Fruit fly (Drosophila melanogaster) whole organism, embryonic: ENCODE results near the gene CheB74a.

ENCODE experiments used
- BtbVII ChIP-seq: fragments of 200-800 bp; sonication (Bioruptor generic); optimal IDR thresholded peaks from 3 replicates; lab custom pipeline; 2017; ENCODE audit warnings: missing biosample characterization, mild to moderate bottlenecking, missing genetic modification characterization
- CG10462 ChIP-seq: fragments of 200-800 bp; sonication (Bioruptor generic); optimal IDR thresholded peaks from 2 replicates; lab custom pipeline; 2016; ENCODE audit warnings: missing biosample characterization, missing genetic modification characterization
- CG10543 ChIP-seq: fragments of 200-800 bp; sonication (Bioruptor generic); optimal IDR thresholded peaks from 3 replicates; lab custom pipeline; 2017; ENCODE audit warnings: missing biosample characterization, mild to moderate bottlenecking, missing genetic modification characterization, moderate library complexity
- CG11093 ChIP-seq: fragments of 200-800 bp; sonication (Bioruptor generic); IDR thresholded peaks from 3 replicates; pipeline ENCODE4 v1.3.6; 2022; ENCODE audit warnings: missing biosample characterization, missing genetic modification characterization
- CG13123 ChIP-seq: fragments of 200-800 bp; sonication (Bioruptor generic); optimal IDR thresholded peaks from 2 replicates; lab custom pipeline; 2016; ENCODE audit warnings: missing biosample characterization, missing genetic modification characterization
- CG18599 ChIP-seq: fragments of 200-800 bp; sonication (Bioruptor generic); optimal IDR thresholded peaks from 3 replicates; lab custom pipeline; 2017; ENCODE audit warnings: missing biosample characterization, missing genetic modification characterization, mild to moderate bottlenecking, moderate library complexity, missing genetic modification reagents
- CG30403 ChIP-seq: fragments of 200-800 bp; sonication (Bioruptor generic); optimal IDR thresholded peaks from 3 replicates; lab custom pipeline; 2016; ENCODE audit warnings: missing biosample characterization, missing genetic modification characterization
- CG34376 ChIP-seq: fragments of 200-800 bp; sonication (Bioruptor generic); optimal IDR thresholded peaks from 2 replicates; lab custom pipeline; 2018; ENCODE audit warnings: missing biosample characterization, mild to moderate bottlenecking, missing genetic modification characterization
- CG5180 ChIP-seq: fragments of 200-800 bp; sonication (Bioruptor generic); optimal IDR thresholded peaks from 3 replicates; lab custom pipeline; 2017; ENCODE audit warnings: missing biosample characterization, missing genetic modification characterization, mild to moderate bottlenecking, moderate library complexity, missing genetic modification reagents
- CG6175 ChIP-seq: fragments of 200-800 bp; sonication (Bioruptor generic); IDR thresholded peaks from 3 replicates; pipeline ENCODE4 v1.3.6; 2022; ENCODE audit warnings: missing biosample characterization, missing genetic modification characterization
- CG6689 ChIP-seq: fragments of 200-800 bp; sonication (Bioruptor generic); IDR thresholded peaks from 2 replicates; pipeline ENCODE4 v1.3.6; 2022; ENCODE audit warnings: missing biosample characterization, missing genetic modification characterization
- CG7357 ChIP-seq: fragments of 200-800 bp; sonication (Bioruptor generic); IDR thresholded peaks from 3 replicates; pipeline ENCODE4 v1.3.6; 2022; ENCODE audit warnings: missing biosample characterization, missing genetic modification characterization
- CG7987 ChIP-seq: fragments of 200-800 bp; sonication (Bioruptor generic); optimal IDR thresholded peaks from 2 replicates; lab custom pipeline; 2018; ENCODE audit warnings: missing biosample characterization, mild to moderate bottlenecking, missing genetic modification characterization, moderate library complexity
- Ets97D ChIP-seq: fragments of 200-800 bp; sonication (Bioruptor generic); optimal IDR thresholded peaks from 3 replicates; lab custom pipeline; 2016; ENCODE audit warnings: missing biosample characterization, missing genetic modification characterization
- GATAe ChIP-seq: fragments of 200-800 bp; sonication (Bioruptor generic); conservative IDR thresholded peaks from 2 replicates; pipeline ENCODE4 v1.3.6; 2022; ENCODE audit warnings: missing biosample characterization, missing genetic modification characterization
- Gug ChIP-seq: fragments of 200-800 bp; sonication (Bioruptor generic); IDR thresholded peaks from 4 replicates; pipeline ENCODE4 v1.3.6; 2022; ENCODE audit warnings: missing biosample characterization, missing genetic modification characterization
- Hey ChIP-seq: fragments of 200-800 bp; sonication (Bioruptor generic); optimal IDR thresholded peaks from 3 replicates; lab custom pipeline; 2018; ENCODE audit warnings: missing biosample characterization, mild to moderate bottlenecking, missing genetic modification characterization
- HmgZ ChIP-seq: fragments of 200-800 bp; sonication (Bioruptor generic); optimal IDR thresholded peaks from 2 replicates; lab custom pipeline; 2018; ENCODE audit warnings: missing biosample characterization, mild to moderate bottlenecking, missing genetic modification characterization
- Hmr ChIP-seq: fragments of 200-800 bp; sonication (Bioruptor generic); optimal IDR thresholded peaks from 3 replicates; lab custom pipeline; 2017; ENCODE audit warnings: mild to moderate bottlenecking, missing biosample characterization, missing genetic modification reagents, missing genetic modification characterization
- Jarid2 ChIP-seq: fragments of 200-800 bp; sonication (Bioruptor generic); optimal IDR thresholded peaks from 3 replicates; lab custom pipeline; 2017; ENCODE audit warnings: mild to moderate bottlenecking, missing biosample characterization, missing genetic modification reagents, missing genetic modification characterization
- Mad ChIP-seq: fragments of 200-800 bp; sonication (Bioruptor generic); optimal IDR thresholded peaks from 2 replicates; lab custom pipeline; 2016; ENCODE audit warnings: missing biosample characterization, missing genetic modification characterization
- Med ChIP-seq: fragments of 200-800 bp; sonication (Bioruptor generic); peaks from one replicate; lab custom pipeline; 2016; ENCODE audit warnings: missing biosample characterization, missing genetic modification characterization, mild to moderate bottlenecking, inconsistent platforms, moderate library complexity
- NfI ChIP-seq: fragments of 200-800 bp; sonication (Bioruptor generic); optimal IDR thresholded peaks from 3 replicates; lab custom pipeline; 2018; ENCODE audit warnings: missing biosample characterization, mild to moderate bottlenecking, missing genetic modification characterization, moderate library complexity
- Ravus ChIP-seq: fragments of 200-800 bp; sonication (Bioruptor generic); IDR thresholded peaks from 2 replicates; pipeline ENCODE4 v1.3.6; 2022; ENCODE audit warnings: missing biosample characterization, missing genetic modification characterization
- chinmo ChIP-seq: fragments of 200-800 bp; sonication (Bioruptor generic); IDR thresholded peaks from 4 replicates; pipeline ENCODE4 v1.3.6; 2022; ENCODE audit warnings: missing biosample characterization, missing genetic modification characterization; ENCODE audit not compliant: partially characterized antibody
- cwo ChIP-seq: fragments of 200-800 bp; sonication (Bioruptor generic); optimal IDR thresholded peaks from 3 replicates; lab custom pipeline; 2017; ENCODE audit warnings: missing biosample characterization, missing genetic modification characterization, mild to moderate bottlenecking, moderate library complexity, missing genetic modification reagents
- disco-r ChIP-seq: fragments of 200-800 bp; sonication (Bioruptor generic); optimal IDR thresholded peaks from 2 replicates; lab custom pipeline; 2016; ENCODE audit warnings: missing biosample characterization, missing genetic modification characterization
- dysf ChIP-seq: fragments of 200-800 bp; sonication (Bioruptor generic); IDR thresholded peaks from 3 replicates; pipeline ENCODE4 v1.3.6; 2022; ENCODE audit warnings: missing biosample characterization, missing genetic modification characterization
- ewg ChIP-seq: fragments of 200-800 bp; sonication (Bioruptor generic); optimal IDR thresholded peaks from 3 replicates; lab custom pipeline; 2017; ENCODE audit warnings: mild to moderate bottlenecking, missing biosample characterization, missing genetic modification reagents, missing genetic modification characterization
- exex ChIP-seq: fragments of 200-800 bp; sonication (Bioruptor generic); optimal IDR thresholded peaks from 4 replicates; lab custom pipeline; 2018; ENCODE audit warnings: missing biosample characterization, mild to moderate bottlenecking, missing genetic modification characterization, moderate library complexity
- ftz-f1 ChIP-seq: fragments of 200-800 bp; sonication (Bioruptor generic); optimal IDR thresholded peaks from 2 replicates; lab custom pipeline; 2016; ENCODE audit warnings: missing biosample characterization, missing genetic modification characterization
- grn ChIP-seq: fragments of 200-800 bp; sonication (Bioruptor generic); optimal IDR thresholded peaks from 3 replicates; lab custom pipeline; 2017; ENCODE audit warnings: missing biosample characterization, missing genetic modification characterization
- ham ChIP-seq: fragments of 200-800 bp; sonication (Bioruptor generic); IDR thresholded peaks from 2 replicates; pipeline ENCODE4 v1.3.6; 2022; ENCODE audit warnings: missing biosample characterization, missing genetic modification characterization
- lab ChIP-seq: fragments of 200-800 bp; sonication (Bioruptor generic); optimal IDR thresholded peaks from 3 replicates; lab custom pipeline; 2017; ENCODE audit warnings: missing biosample characterization, missing genetic modification characterization, mild to moderate bottlenecking, moderate library complexity, missing genetic modification reagents
- mirr ChIP-seq: fragments of 200-800 bp; sonication (Bioruptor generic); optimal IDR thresholded peaks from 3 replicates; lab custom pipeline; 2018; ENCODE audit warnings: missing biosample characterization, mild to moderate bottlenecking, missing genetic modification characterization
- phol ChIP-seq: fragments of 200-800 bp; sonication (Bioruptor generic); optimal IDR thresholded peaks from 3 replicates; lab custom pipeline; 2018; ENCODE audit warnings: missing biosample characterization, mild to moderate bottlenecking, missing genetic modification characterization, moderate library complexity
- row ChIP-seq: fragments of 200-800 bp; sonication (Bioruptor generic); IDR thresholded peaks from 3 replicates; pipeline ENCODE4 v1.3.6; 2022; ENCODE audit warnings: missing biosample characterization, missing genetic modification characterization
- sens-2 ChIP-seq: fragments of 200-800 bp; sonication (Bioruptor generic); IDR thresholded peaks from 2 replicates; pipeline ENCODE4 v1.3.6; 2022; ENCODE audit warnings: missing biosample characterization, missing genetic modification characterization
- seq ChIP-seq: fragments of 200-800 bp; sonication (Bioruptor generic); IDR thresholded peaks from 2 replicates; pipeline ENCODE4 v1.3.6; 2022; ENCODE audit warnings: missing biosample characterization, missing genetic modification characterization
- slbo ChIP-seq: fragments of 200-800 bp; sonication (Bioruptor generic); IDR thresholded peaks from 2 replicates; pipeline ENCODE4 v1.3.6; 2022; ENCODE audit warnings: missing biosample characterization, missing genetic modification characterization
- sug ChIP-seq: fragments of 200-800 bp; optimal IDR thresholded peaks from 2 replicates; lab custom pipeline; 2019; ENCODE audit warnings: missing biosample characterization, mild to moderate bottlenecking, missing genetic modification characterization, moderate library complexity
- vnd ChIP-seq: fragments of 200-800 bp; sonication (Bioruptor generic); IDR thresholded peaks from 3 replicates; pipeline ENCODE4 v1.3.6; 2022; ENCODE audit warnings: missing biosample characterization, missing genetic modification characterization; ENCODE audit not compliant: partially characterized antibody

Gene CheB74a

DNA sequence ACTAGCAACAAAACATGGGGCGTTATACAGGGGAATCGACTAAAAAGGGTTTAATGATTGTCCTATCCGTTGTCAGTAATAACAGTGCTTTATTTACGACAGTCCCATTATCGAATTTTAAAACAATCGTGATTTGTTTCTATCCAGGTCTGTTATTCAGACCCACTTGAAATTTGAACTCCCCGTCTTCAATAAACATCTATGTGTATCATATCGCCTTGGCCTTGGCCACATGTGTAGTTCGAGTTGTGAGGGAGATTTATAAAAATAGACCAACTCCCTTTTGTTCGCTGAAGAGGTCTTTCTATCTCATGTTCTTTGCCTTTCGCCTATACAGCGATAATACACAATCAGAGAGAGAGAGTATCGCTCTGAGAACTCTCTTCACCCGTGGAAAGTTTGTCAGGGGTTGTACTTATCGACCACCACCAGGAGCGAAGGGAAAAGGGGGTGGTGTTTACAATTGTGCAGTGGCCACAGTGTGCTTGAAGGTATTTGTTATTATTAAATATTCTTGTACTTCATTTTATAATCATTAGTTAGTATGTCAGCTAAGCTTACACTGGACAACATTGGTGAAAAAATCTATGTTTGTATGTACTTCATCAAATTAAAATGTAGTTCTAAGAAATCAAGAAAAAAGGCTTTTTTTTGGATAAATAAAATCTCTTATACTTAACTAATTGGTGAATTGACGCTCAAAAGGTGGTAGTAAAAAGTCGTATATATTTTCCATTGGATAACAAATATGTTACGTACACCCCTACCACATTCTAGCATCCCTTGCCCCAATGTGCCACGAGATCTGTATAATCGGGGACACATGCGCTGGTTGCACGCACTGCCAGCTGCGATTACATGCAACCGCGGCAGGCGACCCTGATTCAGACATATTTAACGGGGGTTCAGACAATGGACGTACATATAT is 37.8 kb upstream of the CheB74a start (continued):
- TF ChIP-seq slbo (GFP tag; lab: Robert Waterston, UW), result no peak
- TF ChIP-seq, all 482 proteins: peak for 300

DNA sequence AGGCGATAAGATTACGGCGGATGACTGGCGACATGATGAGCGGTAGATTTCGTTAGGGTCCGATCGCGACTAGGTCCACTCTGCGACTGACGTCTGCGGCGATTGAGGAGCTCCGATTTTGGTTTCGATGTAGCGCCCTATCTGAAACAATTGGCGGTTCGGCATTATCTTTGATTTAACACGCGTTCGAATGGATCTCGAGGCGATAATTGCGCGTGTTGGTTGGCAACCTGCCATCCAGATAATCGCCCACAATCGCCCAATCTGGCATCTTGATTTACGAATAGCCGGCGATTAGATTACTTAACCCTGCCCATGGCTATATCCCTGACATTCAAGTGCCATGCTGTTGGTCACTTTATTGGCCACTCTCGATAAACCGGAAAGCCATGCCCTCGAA is 34.6 kb upstream of the CheB74a start:
- TF ChIP-seq HmgZ (tag; lab: Kevin White, UChicago), result peak; percentile 22
- TF ChIP-seq ftz-f1 (GFP tag; lab: Kevin White, UChicago), result peak; percentile 56
- peak; percentile 86 for TF ChIP-seq mirr (GFP tag; lab: Kevin White, UChicago)
- TF ChIP-seq grn (GFP tag; lab: Kevin White, UChicago), result peak; percentile 99
- TF ChIP-seq dysf (GFP tag; lab: Robert Waterston, UW), result 0 out of 3 replicates have a peak, but pooled peaks have one; percentile 5
- TF ChIP-seq ewg (GFP tag; lab: Kevin White, UChicago), result no peak
- TF ChIP-seq phol (tag; lab: Kevin White, UChicago), result no peak
- TF ChIP-seq NfI, result no peak
- TF ChIP-seq CG7987, result peak; percentile 40
- peak; percentile 56 for TF ChIP-seq CG18599
- 0 out of 4 replicates have a peak, but pooled peaks have one; percentile 49 for TF ChIP-seq chinmo (GFP tag; lab: Robert Waterston, UW)
- TF ChIP-seq Gug (GFP tag; lab: Robert Waterston, UW), result no peak
- TF ChIP-seq Hey, result peak; percentile 91
- peak; percentile 92 for TF ChIP-seq CG34376 (GFP tag; lab: Kevin White, UChicago)
- 0 out of 2 replicates have a peak, but pooled peaks have one; percentile 20 for TF ChIP-seq sens-2 (GFP tag; lab: Robert Waterston, UW)
- peak; percentile 76 for TF ChIP-seq Med (GFP tag; lab: Kevin White, UChicago)
- TF ChIP-seq GATAe, result peak; percentile 88
- TF ChIP-seq lab, result peak; percentile 11
- peak; percentile 53 for TF ChIP-seq CG10543 (GFP tag; lab: Kevin White, UChicago)
- peak; percentile 2 for TF ChIP-seq Jarid2
- TF ChIP-seq exex (tag; lab: Kevin White, UChicago), result peak; percentile 96
- TF ChIP-seq row (GFP tag; lab: Robert Waterston, UW), result no peak
- TF ChIP-seq vnd (GFP tag; lab: Robert Waterston, UW), result 0 out of 3 replicates have a peak, but pooled peaks have one; percentile 34
- TF ChIP-seq disco-r (GFP tag; lab: Kevin White, UChicago), result no peak
- peak; percentile 12 for TF ChIP-seq Hmr (GFP tag; lab: Kevin White, UChicago)
- TF ChIP-seq CG7357 (GFP tag; lab: Robert Waterston, UW), result no peak
- TF ChIP-seq sug (tag; lab: Kevin White, UChicago), result peak; percentile 97
- TF ChIP-seq BtbVII (GFP tag; lab: Kevin White, UChicago), result peak; percentile 5
- TF ChIP-seq cwo, result peak; percentile 83

DNA sequence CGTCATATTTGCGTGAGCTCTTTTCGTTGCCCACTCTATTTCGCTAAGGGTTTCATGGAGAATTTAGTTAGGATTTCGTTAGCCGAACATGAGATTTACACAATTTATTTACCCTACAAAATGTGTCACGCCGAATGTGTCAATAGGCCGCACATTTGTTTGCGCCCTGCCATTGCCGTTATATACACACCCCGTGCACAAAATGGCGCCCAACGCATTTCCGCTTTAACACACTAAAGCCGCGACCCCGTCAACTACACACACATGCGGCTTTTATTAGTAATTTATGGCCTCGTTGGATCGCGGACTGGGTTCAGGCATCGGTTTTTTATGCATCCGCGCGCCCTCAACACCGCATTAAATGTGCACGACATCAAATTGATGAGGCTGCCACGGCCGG is 30.8 kb upstream of the CheB74a start, which contains the start of gene Adgf-B:
Gene Adgf-B (minus strand): TSS at position 101 of the 400 bp plus-strand sequence.
- TF ChIP-seq CG5180 (GFP tag; lab: Kevin White, UChicago) (no peak), CG13123 (GFP tag; lab: Kevin White, UChicago) (no peak), Med (GFP tag; lab: Kevin White, UChicago) (peak; percentile 44), CG11093 (no peak), seq (GFP tag; lab: Robert Waterston, UW) (no peak), ham (GFP tag; lab: Robert Waterston, UW) (no peak), CG6175 (GFP tag; lab: Robert Waterston, UW) (no peak), Ravus (GFP tag; lab: Robert Waterston, UW) (no peak), CG30403 (GFP tag; lab: Kevin White, UChicago) (no peak), Mad (GFP tag; lab: Kevin White, UChicago) (no peak), Ets97D (GFP tag; lab: Kevin White, UChicago) (peak; percentile 16), phol (tag; lab: Kevin White, UChicago) (peak; percentile 42), CG10462 (GFP tag; lab: Kevin White, UChicago) (no peak), CG6689 (GFP tag; lab: Robert Waterston, UW) (no peak), Hey (no peak)
- TF ChIP-seq, all 482 proteins: peak for 3
